Fruit fly (Drosophila melanogaster) whole organism, adult: ENCODE data around the gene PNKP.

ENCODE experiments used
- CG11617 ChIP-seq: fragments of 200-800 bp; sonication (Bioruptor generic); optimal IDR thresholded peaks from 2 replicates; lab custom pipeline; 2017; ENCODE audit warnings: mild to moderate bottlenecking, missing biosample characterization, missing genetic modification reagents, missing genetic modification characterization
- CG12768 ChIP-seq: fragments of 200-800 bp; sonication (Bioruptor generic); optimal IDR thresholded peaks from 2 replicates; lab custom pipeline; 2017; ENCODE audit warnings: missing biosample characterization, missing genetic modification characterization, mild to moderate bottlenecking, moderate library complexity, missing genetic modification reagents
- CG14711 ChIP-seq: fragments of 200-800 bp; sonication (Bioruptor generic); optimal IDR thresholded peaks from 2 replicates; lab custom pipeline; 2018; ENCODE audit warnings: missing biosample characterization, mild to moderate bottlenecking, missing genetic modification characterization, moderate library complexity
- CG1620 ChIP-seq: fragments of 200-800 bp; sonication (Bioruptor generic); optimal IDR thresholded peaks from 2 replicates; lab custom pipeline; 2016; ENCODE audit warnings: missing biosample characterization, missing genetic modification characterization
- CG33017 ChIP-seq: fragments of 200-800 bp; sonication (Bioruptor generic); optimal IDR thresholded peaks from 2 replicates; lab custom pipeline; 2018; ENCODE audit warnings: missing biosample characterization, mild to moderate bottlenecking, missing genetic modification characterization, moderate library complexity
- CG5204 ChIP-seq: fragments of 200-800 bp; sonication (Bioruptor generic); optimal IDR thresholded peaks from 2 replicates; lab custom pipeline; 2016; ENCODE audit warnings: missing biosample characterization, missing genetic modification characterization
- CG7045 ChIP-seq: fragments of 200-800 bp; sonication (Bioruptor generic); optimal IDR thresholded peaks from 2 replicates; lab custom pipeline; 2017; ENCODE audit warnings: missing biosample characterization, mild to moderate bottlenecking, missing genetic modification characterization
- CG7101 ChIP-seq: fragments of 200-800 bp; sonication (Bioruptor generic); optimal IDR thresholded peaks from 2 replicates; lab custom pipeline; 2018; ENCODE audit warnings: missing biosample characterization, mild to moderate bottlenecking, missing genetic modification characterization, moderate library complexity
- Clk ChIP-seq: fragments of 200-800 bp; sonication (Bioruptor generic); optimal IDR thresholded peaks from 2 replicates; lab custom pipeline; 2017; ENCODE audit warnings: missing biosample characterization, missing genetic modification characterization
- Crg-1 ChIP-seq: fragments of 200-800 bp; sonication (Bioruptor generic); optimal IDR thresholded peaks from 2 replicates; lab custom pipeline; 2016; ENCODE audit warnings: missing biosample characterization, missing genetic modification characterization
- Hr96 ChIP-seq: fragments of 200-800 bp; sonication (Bioruptor generic); optimal IDR thresholded peaks from 2 replicates; lab custom pipeline; 2016; ENCODE audit warnings: missing biosample characterization, missing genetic modification characterization
- Mnt ChIP-seq: fragments of 200-800 bp; sonication (Bioruptor generic); optimal IDR thresholded peaks from 2 replicates; lab custom pipeline; 2016; ENCODE audit warnings: missing biosample characterization, mild to moderate bottlenecking, missing genetic modification characterization
- bab1 ChIP-seq: fragments of 200-800 bp; sonication (Bioruptor generic); optimal IDR thresholded peaks from 3 replicates; lab custom pipeline; 2019; ENCODE audit warnings: missing biosample characterization, mild to moderate bottlenecking, missing genetic modification characterization, moderate library complexity
- cic ChIP-seq: fragments of 200-800 bp; sonication (Bioruptor generic); optimal IDR thresholded peaks from 2 replicates; lab custom pipeline; 2017; ENCODE audit warnings: missing biosample characterization, mild to moderate bottlenecking, missing genetic modification characterization, moderate library complexity
- cnc ChIP-seq, 2 experiments: fragments of >200 bp; optimal IDR thresholded peaks; 2 replicates each; lab custom pipeline; 2017
- kay ChIP-seq: fragments of 200-800 bp; sonication (Bioruptor generic); peaks from one replicate; lab custom pipeline; 2016; ENCODE audit warnings: missing biosample characterization, missing genetic modification characterization, borderline replicate concordance
- ovo ChIP-seq: fragments of 200-800 bp; sonication (Bioruptor generic); optimal IDR thresholded peaks from 2 replicates; lab custom pipeline; 2016; ENCODE audit warnings: missing biosample characterization, missing genetic modification characterization
- pad ChIP-seq: fragments of 200-800 bp; sonication (Bioruptor generic); optimal IDR thresholded peaks from 3 replicates; lab custom pipeline; 2017; ENCODE audit warnings: missing biosample characterization, missing genetic modification characterization, mild to moderate bottlenecking, moderate library complexity, missing genetic modification reagents
- tj ChIP-seq: fragments of 200-800 bp; sonication (Bioruptor generic); optimal IDR thresholded peaks from 3 replicates; lab custom pipeline; 2017; ENCODE audit warnings: missing biosample characterization, mild to moderate bottlenecking, missing genetic modification characterization, moderate library complexity
- toe ChIP-seq: fragments of 200-800 bp; sonication (Bioruptor generic); optimal IDR thresholded peaks from 2 replicates; lab custom pipeline; 2016; ENCODE audit warnings: missing biosample characterization, missing genetic modification characterization

PNKP gene

dm6 chr3R:8316344-8317105, 26.8 kb downstream of the PNKP start, which contains the start of gene Coq2:
TSS of gene Coq2 (minus strand) at chr3R:8316543.
- TF ChIP-seq bab1 (GFP tag; lab: Kevin White, UChicago) (peak; percentile 61), CG12768 (GFP tag; lab: Kevin White, UChicago) (no peak), CG14711 (no peak), CG7045 (GFP tag; lab: Kevin White, UChicago) (no peak), cic (no peak), Mnt (GFP tag; lab: Kevin White, UChicago) (no peak), cnc (optimal IDR thresholded peaks at IDR 0.05; lab: Kevin White, UChicago) (no peak), Crg-1 (GFP tag; lab: Kevin White, UChicago) (no peak), Hr96 (no peak), kay (GFP tag; lab: Kevin White, UChicago) (no peak), CG33017 (tag; lab: Kevin White, UChicago) (no peak), CG1620 (GFP tag; lab: Kevin White, UChicago) (no peak), pad (GFP tag; lab: Kevin White, UChicago) (peak; percentile 99), CG5204 (GFP tag; lab: Kevin White, UChicago) (no peak), CG11617 (GFP tag; lab: Kevin White, UChicago) (no peak), Clk (GFP tag; lab: Kevin White, UChicago) (no peak), tj (GFP tag; lab: Kevin White, UChicago) (peak; percentile 21), ovo (GFP tag; lab: Kevin White, UChicago) (peak; percentile 28), CG7101 (tag; lab: Kevin White, UChicago) (no peak), toe (GFP tag; lab: Kevin White, UChicago) (no peak)

dm6 chr3R:8313038-8313437, 30.3 kb downstream of the PNKP start, which contains the start of gene CG7483:
TSS of gene CG7483 (plus strand) at chr3R:8313208.
- no peak for TF ChIP-seq CG7101 (tag; lab: Kevin White, UChicago)
- TF ChIP-seq cnc (optimal IDR thresholded peaks at IDR 0.05; lab: Kevin White, UChicago), result no peak
- no peak for TF ChIP-seq kay (GFP tag; lab: Kevin White, UChicago)
- no peak for TF ChIP-seq Clk (GFP tag; lab: Kevin White, UChicago)
- peak; percentile 72 for TF ChIP-seq CG14711
- no peak for TF ChIP-seq CG1620 (GFP tag; lab: Kevin White, UChicago)
- peak; percentile 57 for TF ChIP-seq bab1 (GFP tag; lab: Kevin White, UChicago)
- no peak for TF ChIP-seq CG5204 (GFP tag; lab: Kevin White, UChicago)
- peak; percentile 17 for TF ChIP-seq Mnt (GFP tag; lab: Kevin White, UChicago)
- TF ChIP-seq pad (GFP tag; lab: Kevin White, UChicago), result no peak
- no peak for TF ChIP-seq ovo (GFP tag; lab: Kevin White, UChicago)
- TF ChIP-seq CG33017 (tag; lab: Kevin White, UChicago), result no peak
- no peak for TF ChIP-seq CG7045 (GFP tag; lab: Kevin White, UChicago)
- TF ChIP-seq toe (GFP tag; lab: Kevin White, UChicago), result no peak
- no peak for TF ChIP-seq CG11617 (GFP tag; lab: Kevin White, UChicago)
- no peak for TF ChIP-seq Hr96
- TF ChIP-seq tj (GFP tag; lab: Kevin White, UChicago), result no peak
- no peak for TF ChIP-seq CG12768 (GFP tag; lab: Kevin White, UChicago)
- TF ChIP-seq cic, result no peak

- TF ChIP-seq Clk (GFP tag; lab: Kevin White, UChicago) (no peak), Crg-1 (GFP tag; lab: Kevin White, UChicago) (no peak), kay (GFP tag; lab: Kevin White, UChicago) (no peak), CG11617 (GFP tag; lab: Kevin White, UChicago) (no peak), CG14711 (no peak), toe (GFP tag; lab: Kevin White, UChicago) (no peak), cnc (optimal IDR thresholded peaks at IDR 0.05; lab: Kevin White, UChicago) (no peak), bab1 (GFP tag; lab: Kevin White, UChicago) (no peak)
Observed at dm6 chr3R:8312037-8312436, 31.3 kb downstream of the PNKP start, which contains the start of the genes CG11694 and CG11698. TSS of gene CG11694 (minus strand) at chr3R:8312137. TSS of gene CG11698 (plus strand) at chr3R:8312188.

dm6 chr3R:8310678-8311077, 32.6 kb downstream of the PNKP start, which contains the start of gene CG11693:
TSS of gene CG11693 (minus strand) at chr3R:8310778.
- no peak for TF ChIP-seq CG33017 (tag; lab: Kevin White, UChicago)
- TF ChIP-seq CG5204 (GFP tag; lab: Kevin White, UChicago), result no peak
- TF ChIP-seq Clk (GFP tag; lab: Kevin White, UChicago), result no peak
- no peak for TF ChIP-seq CG14711
- no peak for TF ChIP-seq cic
- no peak for TF ChIP-seq pad (GFP tag; lab: Kevin White, UChicago)

dm6 chr3R:8308515-8308959, 34.8 kb downstream of the PNKP start, which contains the start of gene tex:
TSS of gene tex (minus strand) at chr3R:8308645.
- peak; percentile 24 for TF ChIP-seq cic
- no peak for TF ChIP-seq CG33017 (tag; lab: Kevin White, UChicago)

dm6 chr3R:8307283-8307682, 36.0 kb downstream of the PNKP start:
- TF ChIP-seq Mnt (GFP tag; lab: Kevin White, UChicago), result no peak
- no peak for TF ChIP-seq kay (GFP tag; lab: Kevin White, UChicago)
